Worm (Caenorhabditis elegans) whole organism, young adult: ENCODE measurements around the gene F35H10.2.
A peak's percentile ranks its signal among the peaks of the same experiment; 100 is the strongest.

Experiments used
- D2030.7 ChIP-seq: fragments of 200-800 bp; sonication (Bioruptor generic); IDR thresholded peaks from 2 replicates; pipeline ENCODE4 v1.3.6; 2022; ENCODE audit warnings: missing genetic modification reagents, missing genetic modification characterization, missing compliant biosample characterization
- F10E7.11 ChIP-seq: sonication (generic microtip); optimal IDR thresholded peaks from 2 replicates; lab custom pipeline; 2017; ENCODE audit warnings: mild to moderate bottlenecking, missing genetic modification characterization, moderate library complexity, missing compliant biosample characterization
- F23B12.7 ChIP-seq: sonication (generic microtip); optimal IDR thresholded peaks from 2 replicates; lab custom pipeline; 2017; ENCODE audit warnings: missing genetic modification characterization, mild to moderate bottlenecking, missing compliant biosample characterization, antibody characterized with exemption, moderate library complexity; ENCODE audit not compliant: insufficient read depth
- F33H1.4 ChIP-seq: fragments of 200-800 bp; sonication (Bioruptor generic); IDR thresholded peaks from 2 replicates; pipeline ENCODE4 v1.3.6; 2022; ENCODE audit warnings: missing genetic modification reagents, missing genetic modification characterization, missing compliant biosample characterization
- attf-5 ChIP-seq: fragments of 200-800 bp; sonication (Bioruptor generic); optimal IDR thresholded peaks from 2 replicates; lab custom pipeline; 2018; ENCODE audit warnings: mild to moderate bottlenecking, missing genetic modification characterization, missing compliant biosample characterization
- cebp-1 ChIP-seq, 2 experiments: fragments of 200-800 bp in 1 of 2; sonication (Bioruptor generic) in 1 of 2; sonication (generic microtip) in 1 of 2; IDR thresholded peaks in 1 of 2; optimal IDR thresholded peaks in 1 of 2; 2 replicates each; pipeline versions ENCODE4 v1.3.6 to Lab custom; 2017 to 2022; ENCODE audit warnings: missing compliant biosample characterization in 2 of 2, missing genetic modification characterization in 2 of 2, mild to moderate bottlenecking in 1 of 2, missing genetic modification reagents in 1 of 2, moderate library complexity in 1 of 2
- ceh-27 ChIP-seq: fragments of 200-800 bp; sonication (Bioruptor generic); optimal IDR thresholded peaks from 2 replicates; lab custom pipeline; 2018; ENCODE audit warnings: mild to moderate bottlenecking, missing genetic modification characterization, moderate library complexity, missing compliant biosample characterization
- dpl-1 ChIP-seq: fragments of 150-350 bp; optimal IDR thresholded peaks from 2 replicates; lab custom pipeline; 2014; ENCODE audit warnings: missing biosample characterization, missing genetic modification reagents, missing genetic modification characterization
- hmg-1.2 ChIP-seq: fragments of 200-800 bp; sonication (Bioruptor generic); IDR thresholded peaks from 2 replicates; pipeline ENCODE4 v1.3.6; 2022; ENCODE audit warnings: missing genetic modification reagents, missing genetic modification characterization, missing compliant biosample characterization
- lin-40 ChIP-seq: sonication (generic microtip); optimal IDR thresholded peaks from 2 replicates; lab custom pipeline; 2016; ENCODE audit warnings: missing genetic modification characterization, mild to moderate bottlenecking, missing compliant biosample characterization, missing genotype, missing genetic modification reagents
- lin-54 ChIP-seq: fragments of 200-800 bp; sonication (Bioruptor generic); optimal IDR thresholded peaks from 2 replicates; lab custom pipeline; 2018; ENCODE audit warnings: mild to moderate bottlenecking, missing genetic modification characterization, missing compliant biosample characterization
- lir-1 ChIP-seq: fragments of 200-800 bp; sonication (Bioruptor generic); conservative IDR thresholded peaks from 2 replicates; pipeline ENCODE4 v1.3.6; 2022; ENCODE audit warnings: missing genetic modification reagents, missing genetic modification characterization, missing compliant biosample characterization
- lsl-1 ChIP-seq: fragments of 200-800 bp; sonication (Bioruptor generic); optimal IDR thresholded peaks from 2 replicates; lab custom pipeline; 2018; ENCODE audit warnings: mild to moderate bottlenecking, missing genetic modification characterization, moderate library complexity, missing compliant biosample characterization
- madf-6 ChIP-seq: fragments of 200-800 bp; sonication (Bioruptor generic); IDR thresholded peaks from 2 replicates; pipeline ENCODE4 v1.3.6; 2022; ENCODE audit warnings: missing genetic modification reagents, missing genetic modification characterization, missing compliant biosample characterization
- nfya-1 ChIP-seq: sonication (generic microtip); optimal IDR thresholded peaks from 2 replicates; lab custom pipeline; 2017; ENCODE audit warnings: antibody characterized with exemption, missing compliant biosample characterization, missing genetic modification characterization, borderline replicate concordance; ENCODE audit not compliant: insufficient read depth
- nfyb-1 ChIP-seq: fragments of 200-800 bp; sonication (Bioruptor generic); IDR thresholded peaks from 2 replicates; pipeline ENCODE4 v1.3.6; 2022; ENCODE audit warnings: missing genetic modification reagents, missing genetic modification characterization, missing compliant biosample characterization
- nhr-80 ChIP-seq: sonication (generic microtip); optimal IDR thresholded peaks from 2 replicates; lab custom pipeline; 2016; ENCODE audit warnings: missing genetic modification characterization, missing compliant biosample characterization
- pbrm-1 ChIP-seq: fragments of 200-800 bp; sonication (Bioruptor generic); IDR thresholded peaks from 2 replicates; pipeline ENCODE4 v1.3.6; 2022; ENCODE audit warnings: missing genetic modification reagents, missing genetic modification characterization, missing compliant biosample characterization
- rcor-1 ChIP-seq: fragments of 200-800 bp; sonication (Bioruptor generic); IDR thresholded peaks from 2 replicates; pipeline ENCODE4 v1.3.6; 2022; ENCODE audit warnings: missing genetic modification reagents, missing genetic modification characterization, missing compliant biosample characterization
- snpc-1.3 ChIP-seq: sonication (generic microtip); optimal IDR thresholded peaks from 2 replicates; lab custom pipeline; 2017; ENCODE audit warnings: missing genetic modification characterization, mild to moderate bottlenecking, missing compliant biosample characterization, antibody characterized with exemption, moderate library complexity, missing genotype, missing genetic modification reagents; ENCODE audit not compliant: insufficient read depth
- snpc-4 ChIP-seq, 5 experiments: fragments of 150-350 bp in 1 of 5; sonication (generic microtip) in 4 of 5; optimal IDR thresholded peaks; 2 replicates each; lab custom pipeline; 2014 to 2018; ENCODE audit warnings: missing genetic modification characterization in 5 of 5, missing biosample characterization in 3 of 5, antibody characterized with exemption in 2 of 5, mild to moderate bottlenecking in 2 of 5, missing compliant biosample characterization in 2 of 5, missing genotype in 2 of 5, moderate library complexity in 2 of 5, missing genetic modification reagents in 1 of 5
- tbp1 ChIP-seq: fragments of 200-800 bp; sonication (Bioruptor generic); optimal IDR thresholded peaks from 2 replicates; lab custom pipeline; 2018; ENCODE audit warnings: mild to moderate bottlenecking, missing genetic modification characterization, missing compliant biosample characterization
- unc-130 ChIP-seq: sonication (generic microtip); optimal IDR thresholded peaks from 2 replicates; lab custom pipeline; 2016; ENCODE audit warnings: missing genetic modification reagents, missing genetic modification characterization, missing compliant biosample characterization
- ztf-22 ChIP-seq: fragments of 200-800 bp; sonication (Bioruptor generic); optimal IDR thresholded peaks from 2 replicates; lab custom pipeline; 2018; ENCODE audit warnings: mild to moderate bottlenecking, missing genetic modification characterization, moderate library complexity, missing compliant biosample characterization
- ztf-25 ChIP-seq: fragments of 200-800 bp; sonication (Bioruptor generic); IDR thresholded peaks from 2 replicates; pipeline ENCODE4 v1.3.6; 2022; ENCODE audit warnings: missing genetic modification reagents, missing genetic modification characterization, missing compliant biosample characterization

The F35H10.2 gene

ce11 chrIV:8379278-8379677 is 50.3 kb downstream of the F35H10.2 start, which contains the start of gene nap-1:
Gene nap-1 (minus strand): TSS chrIV:8379319.
- peak; percentile 58 for TF ChIP-seq nhr-80 (tag; lab: Kevin White, UChicago)
- peak; percentile 6 for TF ChIP-seq snpc-1.3 (tag; lab: Kevin White, UChicago)
- TF ChIP-seq tbp1 (GFP tag; lab: Kevin White, UChicago) = peak; percentile 55
- TF ChIP-seq lin-54 (GFP tag; lab: Kevin White, UChicago) = peak; percentile 26
- peak; percentile 92 for TF ChIP-seq F33H1.4
- no peak for TF ChIP-seq ztf-22 (GFP tag; lab: Kevin White, UChicago)
- TF ChIP-seq pbrm-1 = peak; percentile 27; the same call in 1 of the 2 replicates
- TF ChIP-seq unc-130 (GFP tag; lab: Kevin White, UChicago) = no peak
- TF ChIP-seq hmg-1.2 = peak; percentile 34; the same call in 1 of the 2 replicates
- TF ChIP-seq snpc-4 (GFP tag; optimal IDR thresholded peaks at IDR 0.05; lab: Kevin White, UChicago) = no peak
- TF ChIP-seq snpc-4 (tag; optimal IDR thresholded peaks at IDR 0.05; lab: Kevin White, UChicago) = peak in 2 of 4 experiments; percentile 53 to 80
- 0 out of 2 replicates have a peak, but pooled peaks have one; percentile 49 for TF ChIP-seq nfyb-1 (GFP tag; lab: Robert Waterston, UW)
- peak; percentile 55 for TF ChIP-seq ceh-27 (GFP tag; lab: Kevin White, UChicago)
- no peak for TF ChIP-seq ztf-25 (GFP tag; lab: Robert Waterston, UW)
- TF ChIP-seq lsl-1 (GFP tag; lab: Kevin White, UChicago) = peak; percentile 28
- TF ChIP-seq lir-1 (GFP tag; lab: Robert Waterston, UW) = no peak
- TF ChIP-seq rcor-1 = peak; percentile 51; the same call in 1 of the 2 replicates
- no peak for TF ChIP-seq D2030.7 (GFP tag; lab: Robert Waterston, UW)
- TF ChIP-seq cebp-1 (GFP tag; IDR thresholded peaks at IDR 0.05; lab: Robert Waterston, UW) = peak; percentile 63; the same call in 1 of the 2 replicates
- TF ChIP-seq cebp-1 (tag; optimal IDR thresholded peaks at IDR 0.05; lab: Kevin White, UChicago) = peak; percentile 75
- peak; percentile 6 for TF ChIP-seq dpl-1 (GFP tag; lab: Kevin White, UChicago)
- no peak for TF ChIP-seq nfya-1 (tag; lab: Kevin White, UChicago)
- TF ChIP-seq F23B12.7 (tag; lab: Kevin White, UChicago) = peak; percentile 40
- TF ChIP-seq attf-5 = peak; percentile 75
- TF ChIP-seq madf-6 (GFP tag; lab: Robert Waterston, UW) = peak; percentile 50; the same call in 1 of the 2 replicates
- peak; percentile 37 for TF ChIP-seq lin-40 (tag; lab: Kevin White, UChicago)
- no peak for TF ChIP-seq F10E7.11 (tag; lab: Kevin White, UChicago)
